Worm (Caenorhabditis elegans) whole organism, late embryonic: ENCODE data around the gene ccep-135.

ENCODE experiments used
- F13H6.1 ChIP-seq: sonication (generic microtip); optimal IDR thresholded peaks from 2 replicates; lab custom pipeline; 2016; ENCODE audit warnings: missing genetic modification characterization, missing compliant biosample characterization
- ama-1 ChIP-seq: fragments of 150-350 bp; optimal IDR thresholded peaks from 2 replicates; lab custom pipeline; 2014
- ceh-45 ChIP-seq: fragments of 200-800 bp; sonication (Bioruptor generic); IDR thresholded peaks from 2 replicates; pipeline ENCODE4 v1.3.6; 2022; ENCODE audit warnings: missing genetic modification reagents, missing genetic modification characterization, missing compliant biosample characterization
- elt-2 ChIP-seq: sonication (generic microtip); optimal IDR thresholded peaks from 2 replicates; lab custom pipeline; 2016; ENCODE audit warnings: missing genetic modification reagents, missing genetic modification characterization, missing compliant biosample characterization
- nhr-11 ChIP-seq: fragments of 150-350 bp; optimal IDR thresholded peaks from 2 replicates; lab custom pipeline; 2014; ENCODE audit warnings: missing biosample characterization, missing genetic modification characterization
- odd-2 ChIP-seq: sonication (generic microtip); optimal IDR thresholded peaks from 2 replicates; lab custom pipeline; 2017; ENCODE audit warnings: antibody characterized with exemption, mild to moderate bottlenecking, missing genetic modification characterization, missing compliant biosample characterization
- pag-3 ChIP-seq: sonication (generic microtip); optimal IDR thresholded peaks from 2 replicates; lab custom pipeline; 2016; ENCODE audit warnings: missing compliant biosample characterization, missing genetic modification characterization, borderline replicate concordance
- pqm-1 ChIP-seq: sonication (generic microtip); optimal IDR thresholded peaks from 2 replicates; lab custom pipeline; 2016; ENCODE audit warnings: missing genetic modification characterization, missing compliant biosample characterization
- tbx-7 ChIP-seq: sonication (generic microtip); optimal IDR thresholded peaks from 2 replicates; lab custom pipeline; 2016; ENCODE audit warnings: missing genotype, missing genetic modification characterization, missing compliant biosample characterization

ce11 chrIII:3094694-3095093, 3.0 kb downstream of the ccep-135 start:
- TF ChIP-seq F13H6.1 = no peak
- TF ChIP-seq nhr-11 (tag; lab: Kevin White, UChicago) = no peak
- TF ChIP-seq elt-2 = no peak
- TF ChIP-seq odd-2 (tag; lab: Kevin White, UChicago) = no peak
- TF ChIP-seq pag-3 = no peak
- no peak for TF ChIP-seq ceh-45 (GFP tag; lab: Robert Waterston, UW)
- no peak for TF ChIP-seq pqm-1 (tag; lab: Kevin White, UChicago)
- TF ChIP-seq tbx-7 = no peak
- TF ChIP-seq ama-1 = no peak
